Worm (Caenorhabditis elegans) whole organism, L3 larva: Measurements from ENCODE around the gene F41G3.21.

Experiments used
- ZK546.5 ChIP-seq: sonication (generic microtip); optimal IDR thresholded peaks from 2 replicates; lab custom pipeline; 2017; ENCODE audit warnings: missing biosample characterization, missing genetic modification characterization
- ama-1 ChIP-seq: fragments of 150-350 bp; optimal IDR thresholded peaks from 2 replicates; lab custom pipeline; 2018
- ceh-16 ChIP-seq: sonication (generic microtip); optimal IDR thresholded peaks from 2 replicates; lab custom pipeline; 2017; ENCODE audit warnings: missing biosample characterization, missing genetic modification characterization
- ceh-28 ChIP-seq: fragments of 150-350 bp; optimal IDR thresholded peaks from 2 replicates; lab custom pipeline; 2014; ENCODE audit warnings: missing biosample characterization, missing genetic modification reagents, missing genetic modification characterization
- ceh-82 ChIP-seq: fragments of 150-350 bp; optimal IDR thresholded peaks from 2 replicates; lab custom pipeline; 2014; ENCODE audit warnings: missing biosample characterization, missing genetic modification characterization
- egl-5 ChIP-seq: fragments of 150-350 bp; optimal IDR thresholded peaks from 2 replicates; lab custom pipeline; 2017; ENCODE audit warnings: missing biosample characterization, missing genetic modification reagents, missing genetic modification characterization, inconsistent platforms
- elt-2 ChIP-seq: sonication (generic microtip); optimal IDR thresholded peaks from 2 replicates; lab custom pipeline; 2016; ENCODE audit warnings: missing genetic modification reagents, mild to moderate bottlenecking, missing genetic modification characterization, missing compliant biosample characterization
- elt-3 ChIP-seq, 3 experiments: fragments of 150-350 bp in 1 of 3; sonication (generic microtip) in 2 of 3; optimal IDR thresholded peaks; 2 replicates in 2 of 3; 4 replicates in 1 of 3; lab custom pipeline; 2014 to 2017; ENCODE audit warnings: missing biosample characterization in 3 of 3, missing genetic modification characterization in 3 of 3
- eor-1 ChIP-seq, 2 experiments: fragments of 150-350 bp; optimal IDR thresholded peaks; 2 replicates each; lab custom pipeline; 2014 to 2018; ENCODE audit warnings: missing biosample characterization in 2 of 2, missing genetic modification characterization in 2 of 2
- fkh-10 ChIP-seq: sonication (generic microtip); optimal IDR thresholded peaks from 2 replicates; lab custom pipeline; 2017; ENCODE audit warnings: missing biosample characterization, missing genetic modification reagents, missing genetic modification characterization
- fkh-2 ChIP-seq: fragments of 150-350 bp; optimal IDR thresholded peaks from 2 replicates; lab custom pipeline; 2014; ENCODE audit warnings: missing biosample characterization, missing genetic modification reagents, missing genetic modification characterization
- fos-1 ChIP-seq: fragments of 150-350 bp; optimal IDR thresholded peaks from 2 replicates; lab custom pipeline; 2014; ENCODE audit warnings: missing biosample characterization, missing genetic modification characterization
- jun-1 ChIP-seq: fragments of 150-350 bp; optimal IDR thresholded peaks from 2 replicates; lab custom pipeline; 2014; ENCODE audit warnings: missing biosample characterization, missing genetic modification reagents, missing genetic modification characterization
- lin-15B ChIP-seq: fragments of 150-350 bp; optimal IDR thresholded peaks from 2 replicates; lab custom pipeline; 2014; ENCODE audit warnings: missing biosample characterization, missing genetic modification characterization
- lsy-12 ChIP-seq: sonication (generic microtip); optimal IDR thresholded peaks from 2 replicates; lab custom pipeline; 2016; ENCODE audit warnings: mild to moderate bottlenecking, missing genetic modification characterization, missing compliant biosample characterization
- mml-1 ChIP-seq: fragments of 150-350 bp; sonication (generic microtip); optimal IDR thresholded peaks from 3 replicates; lab custom pipeline; 2014; ENCODE audit warnings: missing biosample characterization, missing genetic modification characterization
- nfya-1 ChIP-seq: sonication (generic microtip); optimal IDR thresholded peaks from 2 replicates; lab custom pipeline; 2017; ENCODE audit warnings: missing genetic modification characterization, mild to moderate bottlenecking, missing compliant biosample characterization, antibody characterized with exemption, moderate library complexity; ENCODE audit not compliant: insufficient read depth
- nhr-11 ChIP-seq: fragments of 150-350 bp; optimal IDR thresholded peaks from 2 replicates; lab custom pipeline; 2014; ENCODE audit warnings: missing biosample characterization, missing genetic modification characterization
- nhr-12 ChIP-seq: fragments of 150-350 bp; optimal IDR thresholded peaks from 2 replicates; lab custom pipeline; 2014; ENCODE audit warnings: missing biosample characterization, missing genetic modification characterization
- nhr-23 ChIP-seq: fragments of 150-350 bp; optimal IDR thresholded peaks from 2 replicates; lab custom pipeline; 2014; ENCODE audit warnings: missing biosample characterization, missing genetic modification reagents, missing genetic modification characterization
- nhr-237 ChIP-seq: fragments of 150-350 bp; optimal IDR thresholded peaks from 2 replicates; lab custom pipeline; 2014; ENCODE audit warnings: missing biosample characterization, missing genetic modification characterization
- nhr-25 ChIP-seq: sonication (generic microtip); optimal IDR thresholded peaks from 2 replicates; lab custom pipeline; 2017; ENCODE audit warnings: missing biosample characterization, missing genetic modification characterization
- nhr-28 ChIP-seq: fragments of 150-350 bp; optimal IDR thresholded peaks from 2 replicates; lab custom pipeline; 2014; ENCODE audit warnings: missing biosample characterization, missing genetic modification characterization
- nhr-43 ChIP-seq: sonication (generic microtip); optimal IDR thresholded peaks from 2 replicates; lab custom pipeline; 2016; ENCODE audit warnings: mild to moderate bottlenecking, missing genetic modification characterization, missing compliant biosample characterization; ENCODE audit not compliant: poor library complexity, severe bottlenecking
- nhr-77 ChIP-seq: fragments of 150-350 bp; optimal IDR thresholded peaks from 2 replicates; lab custom pipeline; 2014; ENCODE audit warnings: missing biosample characterization, missing genetic modification characterization
- sea-2 ChIP-seq: fragments of 150-350 bp; sonication (generic microtip); optimal IDR thresholded peaks from 4 replicates; lab custom pipeline; 2014; ENCODE audit warnings: missing biosample characterization, missing genetic modification reagents, missing genetic modification characterization
- skn-1 ChIP-seq: fragments of 150-350 bp; optimal IDR thresholded peaks from 2 replicates; lab custom pipeline; 2014; ENCODE audit warnings: missing biosample characterization, missing genetic modification characterization
- snpc-4 ChIP-seq: fragments of 150-350 bp; optimal IDR thresholded peaks from 2 replicates; lab custom pipeline; 2014; ENCODE audit warnings: missing biosample characterization, missing genetic modification characterization
- tbx-2 ChIP-seq: sonication (generic microtip); optimal IDR thresholded peaks from 2 replicates; lab custom pipeline; 2016; ENCODE audit warnings: mild to moderate bottlenecking, missing genetic modification characterization, missing compliant biosample characterization
- unc-39 ChIP-seq: sonication (generic microtip); optimal IDR thresholded peaks from 4 replicates; lab custom pipeline; 2017; ENCODE audit warnings: missing biosample characterization, missing genetic modification characterization
- ztf-4 ChIP-seq: fragments of 150-350 bp; optimal IDR thresholded peaks from 2 replicates; lab custom pipeline; 2014; ENCODE audit warnings: missing biosample characterization, missing genetic modification characterization

F41G3.21 gene

DNA sequence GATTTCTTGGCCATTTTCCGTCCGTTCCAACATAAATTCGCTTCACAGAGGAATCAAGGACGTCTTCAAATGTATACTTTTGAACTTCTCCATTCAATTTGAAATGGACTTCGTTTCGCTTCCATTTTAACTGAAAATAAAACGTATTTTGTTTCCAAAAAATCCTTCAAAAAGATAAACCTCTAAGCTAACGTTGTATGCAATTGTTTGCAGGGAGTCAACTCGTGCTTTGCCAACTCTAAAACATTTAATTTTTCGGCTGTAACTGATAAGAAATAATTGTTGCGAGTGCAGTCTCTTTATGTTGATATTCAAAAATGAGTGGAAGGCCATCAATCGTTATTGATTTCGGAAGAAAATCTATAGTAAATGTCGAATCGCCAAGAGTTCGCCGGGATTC lies 15.3 kb upstream of the F41G3.21 start, which contains the start of gene F41G3.18:
F41G3.18 (plus strand) TSS at position 301 of the 400 bp plus-strand sequence.
- TF ChIP-seq ceh-16 (no peak), elt-2 (peak; percentile 41)

DNA sequence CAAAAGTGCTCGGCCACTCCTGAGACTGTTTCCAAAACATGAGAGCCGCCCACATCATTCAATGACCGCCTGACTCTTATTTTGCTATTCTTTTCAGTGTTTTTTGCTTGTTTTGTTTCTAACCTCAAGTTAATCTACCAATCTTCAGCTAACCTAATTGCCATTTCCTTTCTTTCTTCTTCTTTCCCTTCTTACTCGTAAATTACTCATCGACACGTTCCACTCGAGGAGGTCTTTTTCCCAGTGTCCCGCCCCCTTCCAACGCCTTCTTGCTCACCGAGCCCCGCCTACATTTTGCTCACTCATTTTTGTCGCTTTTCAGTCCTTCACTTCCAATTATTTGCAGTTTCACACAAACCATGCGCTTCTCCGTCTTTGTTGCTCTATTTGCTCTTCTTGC lies 12.0 kb upstream of the F41G3.21 start, which contains the start of gene nlp-50:
nlp-50 (plus strand) TSS at position 301 of the 400 bp plus-strand sequence.
- TF ChIP-seq nhr-23 (tag; lab: Kevin White, UChicago), result no peak
- no peak for TF ChIP-seq egl-5 (tag; lab: Kevin White, UChicago)
- TF ChIP-seq elt-3 (tag; optimal IDR thresholded peaks at IDR 0.05; lab: Kevin White, UChicago), result no peak
- no peak for TF ChIP-seq nfya-1 (tag; lab: Kevin White, UChicago)
- no peak for TF ChIP-seq nhr-25 (tag; lab: Kevin White, UChicago)
- TF ChIP-seq ama-1, result no peak
- no peak for TF ChIP-seq ceh-16
- no peak for TF ChIP-seq nhr-237 (tag; lab: Kevin White, UChicago)
- no peak for TF ChIP-seq elt-2
- no peak for TF ChIP-seq eor-1 (tag; optimal IDR thresholded peaks at IDR 0.05; lab: Kevin White, UChicago)
- TF ChIP-seq fkh-2, result no peak
- no peak for TF ChIP-seq sea-2
- no peak for TF ChIP-seq lin-15B (tag; lab: Kevin White, UChicago)

DNA sequence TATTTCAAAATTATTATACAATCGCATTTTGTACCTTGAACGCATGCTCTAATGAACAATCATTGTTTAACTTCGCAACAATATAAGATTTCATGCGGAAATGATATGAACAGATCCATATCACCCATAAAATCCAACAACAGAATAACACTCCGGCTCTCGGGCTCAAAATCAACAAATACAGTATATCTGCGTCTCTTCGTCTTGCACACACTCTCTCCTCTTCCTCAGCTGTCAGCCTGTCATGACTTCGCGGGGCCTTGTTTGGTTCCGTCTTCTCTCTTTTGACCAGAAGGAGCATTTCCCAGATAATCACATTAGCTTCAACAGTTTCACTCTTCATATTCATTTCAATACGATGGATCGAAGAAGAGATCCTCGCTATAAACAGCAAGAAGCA lies 3.5 kb upstream of the F41G3.21 start, which contains the start of gene F41G3.3:
F41G3.3 (plus strand) TSS at position 301 of the 400 bp plus-strand sequence.
- no peak for TF ChIP-seq ceh-82 (tag; lab: Kevin White, UChicago)
- TF ChIP-seq elt-2, result no peak
- TF ChIP-seq nhr-12 (tag; lab: Kevin White, UChicago), result no peak
- TF ChIP-seq sea-2, result no peak
- TF ChIP-seq nhr-11 (tag; lab: Kevin White, UChicago), result no peak
- TF ChIP-seq snpc-4, result no peak

DNA sequence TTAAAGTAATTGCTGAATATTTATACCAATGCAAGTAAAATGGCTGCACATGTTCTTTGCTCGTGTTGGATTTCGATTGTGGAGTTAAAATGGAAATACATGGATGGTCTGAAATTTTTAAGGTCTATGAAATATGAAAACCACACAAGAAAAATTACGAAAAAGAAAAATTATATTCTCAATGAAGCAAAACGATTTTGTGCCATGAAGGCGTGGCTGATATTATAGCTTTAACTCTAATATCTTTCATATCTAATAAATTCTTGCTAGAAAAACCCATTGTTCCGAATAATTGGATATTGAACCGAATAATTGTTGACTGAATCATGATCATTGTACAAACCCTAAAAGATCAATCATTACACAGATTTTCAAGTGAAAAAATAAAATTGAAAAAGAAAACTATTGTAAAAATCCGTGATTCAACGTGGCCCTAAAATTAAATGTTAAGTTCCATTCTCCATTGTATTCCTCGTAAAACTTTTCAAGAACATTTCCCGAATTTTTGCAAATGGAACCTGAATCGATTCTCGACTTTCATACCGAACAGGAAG lies 2.0 kb upstream of the F41G3.21 start, which contains the start of the genes srx-95 and fis-1:
srx-95 (minus strand) TSS at position 101 of the 554 bp plus-strand sequence.
fis-1 (plus strand) TSS at position 504 of the 554 bp plus-strand sequence.
- TF ChIP-seq ceh-16, result no peak
- TF ChIP-seq ceh-28, result no peak
- no peak for TF ChIP-seq lin-15B (tag; lab: Kevin White, UChicago)
- no peak for TF ChIP-seq mml-1 (tag; lab: Kevin White, UChicago)
- TF ChIP-seq unc-39 (tag; lab: Kevin White, UChicago), result no peak
- TF ChIP-seq lsy-12 (tag; lab: Kevin White, UChicago), result no peak

DNA sequence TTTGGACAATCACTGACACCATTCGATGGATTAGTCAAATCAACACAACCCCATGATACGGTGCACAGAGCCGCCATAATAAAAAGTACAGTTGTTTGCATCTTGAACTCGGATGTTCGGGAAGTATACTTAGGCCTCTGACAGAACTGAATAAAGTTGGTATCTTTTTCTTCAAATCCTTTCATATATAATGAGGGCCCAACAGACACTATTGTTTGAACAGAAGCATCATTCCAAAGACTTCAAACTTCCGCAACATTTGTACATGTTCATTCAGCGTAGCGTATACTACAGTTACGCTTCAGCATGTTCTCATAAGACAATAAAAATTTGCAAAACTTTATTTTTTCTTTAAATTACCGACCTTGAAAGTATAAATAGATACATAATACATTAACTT lies 723 bp downstream of the F41G3.21 start, which contains the start of gene F41G3.19:
F41G3.19 (minus strand) TSS at position 101 of the 400 bp plus-strand sequence.
- TF ChIP-seq ceh-28 (no peak), sea-2 (no peak), lsy-12 (tag; lab: Kevin White, UChicago) (no peak)
- TF ChIP-seq, all 47 proteins: peak for 0

DNA sequence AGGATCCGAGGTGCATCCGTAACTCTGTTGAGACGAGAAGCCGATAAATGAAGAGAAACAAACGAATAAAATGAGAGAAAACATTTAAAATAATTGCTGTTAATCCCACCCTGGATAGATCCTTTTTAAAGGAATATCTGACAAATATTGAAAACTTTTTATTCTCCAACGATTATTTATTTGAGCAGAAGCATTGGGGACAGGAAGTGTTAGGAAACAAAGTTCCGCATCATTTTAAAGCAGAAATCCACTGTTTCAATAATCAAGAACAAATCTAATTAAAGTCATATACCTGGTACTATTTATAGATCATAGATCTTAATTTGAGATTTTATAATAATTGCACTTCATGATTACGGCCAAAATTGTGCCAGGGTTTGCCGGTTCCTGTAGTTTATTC lies 1.8 kb downstream of the F41G3.21 start, which contains the start of gene F41G3.20:
F41G3.20 (minus strand) TSS at position 101 of the 400 bp plus-strand sequence.
- TF ChIP-seq skn-1 (tag; lab: Kevin White, UChicago) (no peak), ama-1 (no peak), nfya-1 (tag; lab: Kevin White, UChicago) (no peak), ceh-82 (tag; lab: Kevin White, UChicago) (no peak), nhr-237 (tag; lab: Kevin White, UChicago) (no peak), jun-1 (tag; lab: Kevin White, UChicago) (no peak), fkh-10 (GFP tag; lab: Kevin White, UChicago) (no peak), fos-1 (tag; lab: Kevin White, UChicago) (no peak), elt-3 (tag; optimal IDR thresholded peaks at IDR 0.05; lab: Kevin White, UChicago) (no peak), sea-2 (no peak)

DNA sequence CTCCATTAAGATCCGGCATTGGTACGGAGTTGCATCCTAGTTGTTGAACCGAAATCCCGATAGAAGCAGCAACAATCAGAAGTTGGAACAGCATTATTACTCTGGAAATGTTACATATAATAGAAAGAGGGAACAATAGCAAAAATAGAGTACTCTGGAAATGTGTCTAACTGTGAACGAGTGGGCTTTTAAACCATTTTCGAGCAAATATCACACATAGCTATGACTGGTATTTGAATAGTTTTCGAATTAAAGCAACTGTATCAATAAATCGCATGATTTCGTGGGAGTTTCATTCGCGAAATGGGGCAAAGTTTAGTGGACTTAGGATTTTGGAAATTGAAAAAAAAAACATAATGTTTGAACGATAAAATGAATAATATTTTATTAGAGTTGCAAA lies 3.3 kb downstream of the F41G3.21 start, which contains the start of gene F41G3.10:
F41G3.10 (minus strand) TSS at position 101 of the 400 bp plus-strand sequence.
- TF ChIP-seq ztf-4 (tag; lab: Kevin White, UChicago) (no peak), mml-1 (tag; lab: Kevin White, UChicago) (no peak), nhr-11 (tag; lab: Kevin White, UChicago) (no peak), nhr-237 (tag; lab: Kevin White, UChicago) (no peak), nhr-77 (tag; lab: Kevin White, UChicago) (no peak), ceh-16 (no peak), ceh-28 (no peak), ZK546.5 (tag; lab: Kevin White, UChicago) (no peak), nhr-28 (tag; lab: Kevin White, UChicago) (no peak), lsy-12 (tag; lab: Kevin White, UChicago) (no peak), fkh-2 (no peak), tbx-2 (tag; lab: Kevin White, UChicago) (no peak), nhr-43 (tag; lab: Kevin White, UChicago) (no peak), skn-1 (tag; lab: Kevin White, UChicago) (no peak)
